Worm (Caenorhabditis elegans) whole organism, mixed stage, embryonic: ENCODE data around the gene sru-1.

Source experiments
- blmp-1 ChIP-seq: fragments of 150-350 bp; optimal IDR thresholded peaks from 2 replicates; lab custom pipeline; 2014; ENCODE audit warnings: missing biosample characterization, missing genetic modification characterization
- elt-1 ChIP-seq: sonication (generic microtip); optimal IDR thresholded peaks from 2 replicates; lab custom pipeline; 2017; ENCODE audit warnings: missing genetic modification characterization, mild to moderate bottlenecking, missing compliant biosample characterization, antibody characterized with exemption, moderate library complexity, borderline replicate concordance; ENCODE audit not compliant: insufficient read depth
- elt-3 ChIP-seq: fragments of 150-350 bp; optimal IDR thresholded peaks from 2 replicates; lab custom pipeline; 2014; ENCODE audit warnings: missing biosample characterization, missing genetic modification characterization
- flh-1 ChIP-seq: fragments of 200-800 bp; sonication (Bioruptor generic); optimal IDR thresholded peaks from 2 replicates; lab custom pipeline; 2018; ENCODE audit warnings: mild to moderate bottlenecking, missing genetic modification characterization, moderate library complexity, missing compliant biosample characterization
- lin-32 ChIP-seq: fragments of 200-800 bp; sonication (Bioruptor generic); optimal IDR thresholded peaks from 2 replicates; lab custom pipeline; 2018; ENCODE audit warnings: mild to moderate bottlenecking, missing genetic modification characterization, missing compliant biosample characterization
- lsy-2 ChIP-seq: fragments of 150-350 bp; optimal IDR thresholded peaks from 2 replicates; lab custom pipeline; 2014; ENCODE audit warnings: missing biosample characterization, missing genetic modification characterization
- mls-2 ChIP-seq: sonication (generic microtip); optimal IDR thresholded peaks from 2 replicates; lab custom pipeline; 2016; ENCODE audit warnings: mild to moderate bottlenecking, missing genetic modification characterization, moderate library complexity, missing compliant biosample characterization
- nhr-76 ChIP-seq: sonication (generic microtip); optimal IDR thresholded peaks from 2 replicates; lab custom pipeline; 2017; ENCODE audit warnings: missing biosample characterization, missing genetic modification characterization
- pha-4 ChIP-seq: fragments of 150-350 bp; optimal IDR thresholded peaks from 2 replicates; lab custom pipeline; 2018; ENCODE audit warnings: missing biosample characterization, missing genetic modification reagents, missing genetic modification characterization
- snpc-4 ChIP-seq: fragments of 150-350 bp; optimal IDR thresholded peaks from 2 replicates; lab custom pipeline; 2014; ENCODE audit warnings: missing biosample characterization, missing genetic modification characterization
- unc-39 ChIP-seq: fragments of 150-350 bp; optimal IDR thresholded peaks from 2 replicates; lab custom pipeline; 2014; ENCODE audit warnings: missing biosample characterization, missing genetic modification characterization
- zip-8 ChIP-seq: fragments of 150-350 bp; optimal IDR thresholded peaks from 2 replicates; lab custom pipeline; 2014; ENCODE audit warnings: missing biosample characterization, missing genetic modification characterization
- ztf-11 ChIP-seq: fragments of 150-350 bp; optimal IDR thresholded peaks from 2 replicates; lab custom pipeline; 2014; ENCODE audit warnings: missing biosample characterization, missing genetic modification characterization

- TF ChIP-seq ztf-11: no peak
- no peak for TF ChIP-seq blmp-1
- TF ChIP-seq lin-32 (GFP tag; lab: Kevin White, UChicago): no peak
- no peak for TF ChIP-seq pha-4 (tag; lab: Kevin White, UChicago)
- no peak for TF ChIP-seq snpc-4 (tag; lab: Kevin White, UChicago)
- no peak for TF ChIP-seq elt-3 (tag; lab: Kevin White, UChicago)
- no peak for TF ChIP-seq lsy-2
- no peak for TF ChIP-seq mls-2 (tag; lab: Kevin White, UChicago)
- TF ChIP-seq nhr-76 (tag; lab: Kevin White, UChicago): no peak
- no peak for TF ChIP-seq elt-1 (tag; lab: Kevin White, UChicago)
- no peak for TF ChIP-seq zip-8 (tag; lab: Kevin White, UChicago)
- TF ChIP-seq flh-1 (GFP tag; lab: Kevin White, UChicago): no peak
- no peak for TF ChIP-seq unc-39 (tag; lab: Kevin White, UChicago)
Observed at ce11 chrIV:9529647-9530046, 41.2 kb downstream of the sru-1 start, which contains the start of gene elo-7.
